Fruit fly (Drosophila melanogaster): ENCODE measurements around the gene vn.

- TF ChIP-seq psq (optimal IDR thresholded peaks at IDR 0.05) (no peak), usp (GFP tag; optimal IDR thresholded peaks at IDR 0.05) (no peak)
These were observed 79.6 kb downstream of the vn start, which contains the start of gene Txl for dm6 chr3L:5765844-5766200.

All from whole organism.